Worm (Caenorhabditis elegans) whole organism, L2 larva: Measurements from ENCODE around the gene srh-42.

ENCODE experiments used
- ama-1 ChIP-seq: fragments of 150-350 bp; optimal IDR thresholded peaks from 2 replicates; lab custom pipeline; 2018; ENCODE audit warnings: inconsistent platforms
- elt-3 ChIP-seq: sonication (generic microtip); optimal IDR thresholded peaks from 2 replicates; lab custom pipeline; 2017; ENCODE audit warnings: missing biosample characterization, missing genetic modification characterization
- mdl-1 ChIP-seq, 2 experiments: fragments of 150-350 bp in 1 of 2; sonication (generic microtip) in 1 of 2; optimal IDR thresholded peaks; 2 replicates each; lab custom pipeline; 2017; ENCODE audit warnings: missing biosample characterization in 2 of 2, missing genetic modification characterization in 2 of 2

DNA sequence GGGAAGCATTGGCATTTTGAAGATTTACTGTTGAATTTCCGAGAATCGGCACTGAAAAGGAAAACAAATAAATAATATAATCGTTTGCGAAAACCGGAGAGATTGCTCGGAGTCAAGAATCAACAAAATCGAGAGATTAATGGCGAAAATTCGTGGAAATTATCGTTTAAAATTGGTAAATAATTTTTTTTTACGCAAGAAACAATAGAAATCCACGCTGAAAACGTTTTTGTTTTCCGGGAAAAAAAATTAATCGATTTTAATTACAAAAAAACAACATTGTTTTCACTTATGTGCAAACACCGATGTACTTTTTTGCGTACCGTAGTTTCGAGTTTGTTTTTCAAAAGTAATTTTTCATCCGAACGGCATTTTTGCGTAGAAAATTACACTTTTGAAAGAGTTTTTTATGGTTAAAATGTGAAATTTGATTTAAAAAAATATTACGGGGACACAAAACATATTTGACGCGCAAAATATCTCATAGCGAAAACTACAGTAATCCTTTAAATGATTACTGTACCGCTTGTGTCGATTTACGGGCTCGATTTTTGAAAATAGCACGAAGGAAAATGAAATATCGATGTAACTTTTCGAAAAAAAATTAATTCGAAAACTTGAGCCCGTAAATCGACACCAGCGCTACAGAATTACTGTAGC, 22.0 kb upstream of the srh-42 start, which contains the start of gene ctl-3:
- TF ChIP-seq mdl-1 (tag; optimal IDR thresholded peaks at IDR 0.05; lab: Kevin White, UChicago) (no peak), elt-3 (tag; lab: Kevin White, UChicago) (no peak), ama-1 (lab: Kevin White, UChicago) (no peak)
